Fruit fly (Drosophila melanogaster) whole organism, embryonic: ENCODE results near the gene CG43672.
A peak's percentile ranks its signal among the peaks of the same experiment; 100 is the strongest.

Experiments used
- B-H1 ChIP-seq: fragments of 200-800 bp; sonication (Bioruptor generic); IDR thresholded peaks from 3 replicates; pipeline ENCODE4 v1.3.6; 2022; ENCODE audit warnings: missing biosample characterization, missing genetic modification characterization
- CG1024 ChIP-seq: fragments of 200-800 bp; sonication (Bioruptor generic); IDR thresholded peaks from 2 replicates; pipeline ENCODE4 v1.3.6; 2022; ENCODE audit warnings: missing biosample characterization, missing genetic modification characterization
- CG11560 ChIP-seq: fragments of 200-800 bp; sonication (Bioruptor generic); IDR thresholded peaks from 3 replicates; pipeline ENCODE4 v1.3.6; 2022; ENCODE audit warnings: missing biosample characterization, missing genetic modification characterization
- CG12391 ChIP-seq: fragments of 200-800 bp; sonication (Bioruptor generic); optimal IDR thresholded peaks from 3 replicates; lab custom pipeline; 2018; ENCODE audit warnings: missing biosample characterization, mild to moderate bottlenecking, missing genetic modification characterization, moderate library complexity
- CG12659 ChIP-seq: fragments of 200-800 bp; sonication (Bioruptor generic); optimal IDR thresholded peaks from 3 replicates; lab custom pipeline; 2017; ENCODE audit warnings: mild to moderate bottlenecking, missing biosample characterization, missing genetic modification reagents, missing genetic modification characterization
- CG13296 ChIP-seq: fragments of 200-800 bp; sonication (Bioruptor generic); optimal IDR thresholded peaks from 3 replicates; lab custom pipeline; 2018; ENCODE audit warnings: missing biosample characterization, mild to moderate bottlenecking, missing genetic modification characterization
- CG17359 ChIP-seq: fragments of 200-800 bp; sonication (Bioruptor generic); optimal IDR thresholded peaks from 3 replicates; lab custom pipeline; 2018; ENCODE audit warnings: missing biosample characterization, mild to moderate bottlenecking, missing genetic modification characterization, moderate library complexity
- CG17829 ChIP-seq: fragments of 200-800 bp; optimal IDR thresholded peaks from 2 replicates; lab custom pipeline; 2019; ENCODE audit warnings: missing biosample characterization, mild to moderate bottlenecking, missing genetic modification characterization, moderate library complexity
- CG2712 ChIP-seq: fragments of 200-800 bp; optimal IDR thresholded peaks from 3 replicates; lab custom pipeline; 2019; ENCODE audit warnings: missing biosample characterization, mild to moderate bottlenecking, missing genetic modification characterization, moderate library complexity
- CG3281 ChIP-seq: fragments of 200-800 bp; sonication (Bioruptor generic); optimal IDR thresholded peaks from 3 replicates; lab custom pipeline; 2017; ENCODE audit warnings: missing biosample characterization, mild to moderate bottlenecking, missing genetic modification characterization
- CG33557 ChIP-seq: fragments of 200-800 bp; sonication (Bioruptor generic); optimal IDR thresholded peaks from 2 replicates; lab custom pipeline; 2019; ENCODE audit warnings: missing biosample characterization, mild to moderate bottlenecking, missing genetic modification characterization, moderate library complexity
- CG3995 ChIP-seq: fragments of 200-800 bp; sonication (Bioruptor generic); optimal IDR thresholded peaks from 3 replicates; lab custom pipeline; 2016; ENCODE audit warnings: missing biosample characterization, missing genetic modification characterization
- CG4820 ChIP-seq: fragments of 200-800 bp; sonication (Bioruptor generic); optimal IDR thresholded peaks from 3 replicates; lab custom pipeline; 2016; ENCODE audit warnings: missing biosample characterization, missing genetic modification characterization
- CG5953 ChIP-seq: fragments of 200-800 bp; sonication (Bioruptor generic); IDR thresholded peaks from 2 replicates; pipeline ENCODE4 v1.3.6; 2022; ENCODE audit warnings: missing biosample characterization, missing genetic modification characterization
- CG6791 ChIP-seq: fragments of 200-800 bp; sonication (Bioruptor generic); IDR thresholded peaks from 3 replicates; pipeline ENCODE4 v1.3.6; 2022; ENCODE audit warnings: missing biosample characterization, missing genetic modification characterization; ENCODE audit not compliant: partially characterized antibody
- CG8290 ChIP-seq, 3 experiments: fragments of 200-800 bp; sonication (Bioruptor generic); optimal IDR thresholded peaks; 2 replicates each; lab custom pipeline; 2016 to 2019; ENCODE audit warnings: missing biosample characterization in 3 of 3, missing genetic modification characterization in 3 of 3, mild to moderate bottlenecking in 2 of 3, moderate library complexity in 1 of 3
- CG8765 ChIP-seq: fragments of 200-800 bp; sonication (Bioruptor generic); IDR thresholded peaks from 2 replicates; pipeline ENCODE4 v1.3.6; 2022; ENCODE audit warnings: missing biosample characterization, missing genetic modification characterization
- CG8924 ChIP-seq: fragments of 200-800 bp; optimal IDR thresholded peaks from 3 replicates; lab custom pipeline; 2019; ENCODE audit warnings: missing biosample characterization, mild to moderate bottlenecking, missing genetic modification characterization, moderate library complexity
- Dip3 ChIP-seq: fragments of 200-800 bp; sonication (Bioruptor generic); optimal IDR thresholded peaks from 3 replicates; lab custom pipeline; 2016; ENCODE audit warnings: missing biosample characterization, missing genetic modification characterization
- Ets97D ChIP-seq: fragments of 200-800 bp; sonication (Bioruptor generic); optimal IDR thresholded peaks from 3 replicates; lab custom pipeline; 2016; ENCODE audit warnings: missing biosample characterization, missing genetic modification characterization
- GATAe ChIP-seq: fragments of 200-800 bp; sonication (Bioruptor generic); conservative IDR thresholded peaks from 2 replicates; pipeline ENCODE4 v1.3.6; 2022; ENCODE audit warnings: missing biosample characterization, missing genetic modification characterization
- Hand ChIP-seq: fragments of 200-800 bp; sonication (Bioruptor generic); optimal IDR thresholded peaks from 2 replicates; lab custom pipeline; 2017; ENCODE audit warnings: mild to moderate bottlenecking, missing biosample characterization, missing genetic modification reagents, missing genetic modification characterization
- Hmr ChIP-seq: fragments of 200-800 bp; sonication (Bioruptor generic); optimal IDR thresholded peaks from 3 replicates; lab custom pipeline; 2017; ENCODE audit warnings: mild to moderate bottlenecking, missing biosample characterization, missing genetic modification reagents, missing genetic modification characterization
- Nf-YB ChIP-seq: fragments of 200-800 bp; sonication (Bioruptor generic); optimal IDR thresholded peaks from 3 replicates; lab custom pipeline; 2019; ENCODE audit warnings: missing biosample characterization, mild to moderate bottlenecking, missing genetic modification characterization, moderate library complexity
- Oaz ChIP-seq: fragments of 200-800 bp; sonication (Bioruptor generic); IDR thresholded peaks from 2 replicates; pipeline ENCODE4 v1.3.6; 2022; ENCODE audit warnings: missing biosample characterization, missing genetic modification characterization
- Spps ChIP-seq: fragments of 200-800 bp; sonication (Bioruptor generic); optimal IDR thresholded peaks from 2 replicates; lab custom pipeline; 2018; ENCODE audit warnings: missing biosample characterization, mild to moderate bottlenecking, missing genetic modification characterization
- Ssrp ChIP-seq: fragments of 200-800 bp; sonication (Bioruptor generic); optimal IDR thresholded peaks from 2 replicates; lab custom pipeline; 2018; ENCODE audit warnings: missing biosample characterization, mild to moderate bottlenecking, missing genetic modification characterization, moderate library complexity
- ac ChIP-seq: fragments of 200-800 bp; sonication (Bioruptor generic); optimal IDR thresholded peaks from 3 replicates; lab custom pipeline; 2017; ENCODE audit warnings: missing biosample characterization, mild to moderate bottlenecking, missing genetic modification characterization
- bab2 ChIP-seq: fragments of 200-800 bp; sonication (Bioruptor generic); optimal IDR thresholded peaks from 2 replicates; lab custom pipeline; 2016; ENCODE audit warnings: missing biosample characterization, missing genetic modification characterization
- caup ChIP-seq: fragments of 200-800 bp; sonication (Bioruptor generic); optimal IDR thresholded peaks from 3 replicates; lab custom pipeline; 2017; ENCODE audit warnings: missing biosample characterization, mild to moderate bottlenecking, missing genetic modification characterization, moderate library complexity; ENCODE audit not compliant: severe bottlenecking
- croc ChIP-seq: fragments of 200-800 bp; sonication (Bioruptor generic); conservative IDR thresholded peaks from 3 replicates; pipeline ENCODE4 v1.3.6; 2022; ENCODE audit warnings: missing biosample characterization, missing genetic modification characterization
- dimm ChIP-seq: fragments of 200-800 bp; sonication (Bioruptor generic); IDR thresholded peaks from 2 replicates; pipeline ENCODE4 v1.3.6; 2022; ENCODE audit warnings: missing biosample characterization, missing genetic modification characterization
- dysf ChIP-seq: fragments of 200-800 bp; sonication (Bioruptor generic); IDR thresholded peaks from 3 replicates; pipeline ENCODE4 v1.3.6; 2022; ENCODE audit warnings: missing biosample characterization, missing genetic modification characterization
- esg ChIP-seq: fragments of 200-800 bp; sonication (Bioruptor generic); conservative IDR thresholded peaks from 2 replicates; pipeline ENCODE4 v1.3.6; 2022; ENCODE audit warnings: missing biosample characterization, missing genetic modification characterization
- eyg ChIP-seq: fragments of 200-800 bp; sonication (Bioruptor generic); optimal IDR thresholded peaks from 3 replicates; lab custom pipeline; 2016; ENCODE audit warnings: missing biosample characterization, missing genetic modification characterization
- ind ChIP-seq: fragments of 200-800 bp; sonication (Bioruptor generic); optimal IDR thresholded peaks from 3 replicates; lab custom pipeline; 2016; ENCODE audit warnings: missing biosample characterization, missing genetic modification characterization
- insv ChIP-seq, 2 experiments: fragments of 200-800 bp; sonication (Bioruptor generic); optimal IDR thresholded peaks; 3 replicates each; lab custom pipeline; 2016 to 2018; ENCODE audit warnings: missing biosample characterization in 2 of 2, missing genetic modification characterization in 2 of 2
- jumu ChIP-seq: fragments of 200-800 bp; sonication (Bioruptor generic); optimal IDR thresholded peaks from 3 replicates; lab custom pipeline; 2016; ENCODE audit warnings: missing biosample characterization, missing genetic modification characterization
- ken ChIP-seq: fragments of 200-800 bp; sonication (Bioruptor generic); IDR thresholded peaks from 3 replicates; pipeline ENCODE4 v1.3.6; 2022; ENCODE audit warnings: missing biosample characterization, missing genetic modification characterization
- klu ChIP-seq: fragments of 200-800 bp; sonication (Bioruptor generic); IDR thresholded peaks from 2 replicates; pipeline ENCODE4 v1.3.6; 2022; ENCODE audit warnings: missing biosample characterization, missing genetic modification characterization
- lola ChIP-seq, 3 experiments: fragments of >200 bp in 2 of 3; fragments of 200-800 bp in 1 of 3; sonication (Bioruptor generic) in 1 of 3; optimal IDR thresholded peaks; 2 replicates each; lab custom pipeline; 2017 to 2019; ENCODE audit warnings: missing biosample characterization in 3 of 3, missing genetic modification characterization in 3 of 3, mild to moderate bottlenecking in 1 of 3, moderate library complexity in 1 of 3
- org-1 ChIP-seq: fragments of 200-800 bp; sonication (Bioruptor generic); optimal IDR thresholded peaks from 2 replicates; lab custom pipeline; 2017; ENCODE audit warnings: missing biosample characterization, missing genetic modification characterization
- peb ChIP-seq: fragments of 200-800 bp; sonication (Bioruptor generic); IDR thresholded peaks from 2 replicates; pipeline ENCODE4 v1.3.6; 2022; ENCODE audit warnings: missing biosample characterization, missing genetic modification characterization
- phol ChIP-seq: fragments of 200-800 bp; sonication (Bioruptor generic); optimal IDR thresholded peaks from 3 replicates; lab custom pipeline; 2018; ENCODE audit warnings: missing biosample characterization, mild to moderate bottlenecking, missing genetic modification characterization, moderate library complexity
- rib ChIP-seq: fragments of 200-800 bp; sonication (Bioruptor generic); IDR thresholded peaks from 2 replicates; pipeline ENCODE4 v1.3.6; 2022; ENCODE audit warnings: missing biosample characterization, missing genetic modification characterization
- sima ChIP-seq: fragments of 200-800 bp; sonication (Bioruptor generic); optimal IDR thresholded peaks from 2 replicates; lab custom pipeline; 2016; ENCODE audit warnings: missing biosample characterization, missing genetic modification characterization
- stc ChIP-seq: fragments of 200-800 bp; sonication (Bioruptor generic); IDR thresholded peaks from 2 replicates; pipeline ENCODE4 v1.3.6; 2022; ENCODE audit warnings: missing biosample characterization, missing genetic modification characterization
- tin ChIP-seq: fragments of 200-800 bp; sonication (Bioruptor generic); optimal IDR thresholded peaks from 3 replicates; lab custom pipeline; 2016; ENCODE audit warnings: missing biosample characterization, missing genetic modification characterization
- tx ChIP-seq: fragments of 200-800 bp; sonication (Bioruptor generic); optimal IDR thresholded peaks from 2 replicates; lab custom pipeline; 2016; ENCODE audit warnings: missing biosample characterization, missing genetic modification characterization
- yki ChIP-seq: fragments of >200 bp; optimal IDR thresholded peaks from 3 replicates; lab custom pipeline; 2018

CG43672 gene

DNA sequence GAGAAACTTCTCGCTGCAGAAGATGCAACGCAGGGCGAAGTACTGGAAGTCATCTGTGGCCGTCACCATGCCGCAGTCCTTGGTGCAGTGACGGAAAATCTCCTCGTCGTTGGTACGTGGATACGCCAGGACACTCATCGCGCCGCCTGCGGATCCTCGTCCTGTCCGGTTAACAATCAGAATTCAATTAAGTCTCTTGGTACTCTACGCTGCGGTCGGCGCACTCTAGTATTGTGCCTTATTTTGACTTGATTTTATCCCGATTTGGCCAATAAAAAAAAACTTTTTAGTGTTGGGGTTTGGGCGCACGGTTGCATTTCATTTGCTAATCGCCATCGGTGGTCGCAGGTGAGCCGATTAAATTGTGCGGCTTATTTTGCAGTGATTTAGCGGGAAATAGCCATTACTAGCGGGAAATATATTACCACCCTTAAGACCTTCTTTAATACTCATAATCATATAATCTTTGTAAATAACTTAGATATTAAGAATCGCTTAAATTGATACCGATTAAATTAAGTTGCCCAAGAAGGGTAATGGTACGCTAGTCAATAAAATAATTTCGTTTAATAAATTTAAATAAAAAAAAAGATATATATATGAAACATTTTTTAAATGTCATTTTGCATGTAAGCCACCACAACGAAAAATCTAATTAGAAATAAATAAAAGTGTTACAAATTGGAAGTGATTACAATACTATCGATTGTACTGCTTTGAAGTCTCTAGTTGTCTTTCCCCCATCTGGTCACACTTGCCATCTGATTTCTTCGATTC lies 26.7 kb upstream of the CG43672 start, which contains the start of the genes CG8944 and CCT6 (continued):
- TF ChIP-seq CG17829 (tag; lab: Kevin White, UChicago) (peak; percentile 22), CG8290 (GFP tag; optimal IDR thresholded peaks at IDR 0.05; lab: Kevin White, UChicago) (no peak), CG8290 (tag; optimal IDR thresholded peaks at IDR 0.05; lab: Kevin White, UChicago) (no peak), Dip3 (no peak), CG5953 (GFP tag; lab: Robert Waterston, UW) (no peak), yki (no peak), CG17359 (tag; lab: Kevin White, UChicago) (no peak), Ets97D (GFP tag; lab: Kevin White, UChicago) (peak; percentile 17), stc (GFP tag; lab: Robert Waterston, UW) (no peak), peb (GFP tag; lab: Robert Waterston, UW) (no peak), Nf-YB (GFP tag; lab: Kevin White, UChicago) (no peak), insv (GFP tag; optimal IDR thresholded peaks at IDR 0.05; lab: Kevin White, UChicago) (peak in 1 of 2 experiments; percentile 93), sima (no peak), ind (GFP tag; lab: Kevin White, UChicago) (peak; percentile 20), CG12391 (tag; lab: Kevin White, UChicago) (peak; percentile 59), Hmr (GFP tag; lab: Kevin White, UChicago) (no peak), jumu (no peak), Hand (GFP tag; lab: Kevin White, UChicago) (no peak), bab2 (GFP tag; lab: Kevin White, UChicago) (no peak), phol (tag; lab: Kevin White, UChicago) (peak; percentile 36), eyg (GFP tag; lab: Kevin White, UChicago) (no peak), CG1024 (no peak), CG3281 (GFP tag; lab: Kevin White, UChicago) (no peak), Spps (tag; lab: Kevin White, UChicago) (no peak), ac (GFP tag; lab: Kevin White, UChicago) (no peak), dysf (GFP tag; lab: Robert Waterston, UW) (no peak), CG12659 (GFP tag; lab: Kevin White, UChicago) (peak; percentile 18), CG33557 (GFP tag; lab: Kevin White, UChicago) (no peak), CG4820 (GFP tag; lab: Kevin White, UChicago) (no peak), CG8924 (tag; lab: Kevin White, UChicago) (no peak), ken (GFP tag; lab: Robert Waterston, UW) (no peak; the same call in 2 of the 3 replicates), CG13296 (GFP tag; lab: Kevin White, UChicago) (no peak), org-1 (GFP tag; lab: Kevin White, UChicago) (no peak), CG6791 (GFP tag; lab: Robert Waterston, UW) (peak; percentile 58; the same call in 1 of the 3 replicates), rib (GFP tag; lab: Robert Waterston, UW) (no peak), GATAe (GFP tag; lab: Robert Waterston, UW) (no peak), croc (GFP tag; lab: Robert Waterston, UW) (no peak), CG11560 (tag; lab: Robert Waterston, UW) (no peak), CG2712 (peak; percentile 32), Oaz (GFP tag; lab: Robert Waterston, UW) (no peak), CG8765 (GFP tag; lab: Robert Waterston, UW) (no peak), dimm (no peak), tin (peak; percentile 14), CG3995 (GFP tag; lab: Kevin White, UChicago) (peak; percentile 91), klu (GFP tag; lab: Robert Waterston, UW) (no peak), B-H1 (GFP tag; lab: Robert Waterston, UW) (no peak), lola (GFP tag; optimal IDR thresholded peaks at IDR 0.05; lab: Kevin White, UChicago) (no peak), Ssrp (peak; percentile 5), esg (GFP tag; lab: Robert Waterston, UW) (no peak), caup (no peak), tx (GFP tag; lab: Kevin White, UChicago) (no peak)
